Fruit fly (Drosophila melanogaster) whole organism, embryonic: ENCODE measurements around the gene Tsp29Fb.
A peak's percentile ranks its signal among the peaks of the same experiment; 100 is the strongest.

Experiments
- B-H1 ChIP-seq: fragments of 200-800 bp; sonication (Bioruptor generic); IDR thresholded peaks from 3 replicates; pipeline ENCODE4 v1.3.6; 2022; ENCODE audit warnings: missing biosample characterization, missing genetic modification characterization
- Bdp1 ChIP-seq: fragments of 200-800 bp; sonication (Bioruptor generic); optimal IDR thresholded peaks from 3 replicates; lab custom pipeline; 2016; ENCODE audit warnings: missing biosample characterization, missing genetic modification characterization
- Bgb ChIP-seq: fragments of 200-800 bp; sonication (Bioruptor generic); IDR thresholded peaks from 2 replicates; pipeline ENCODE4 v1.3.6; 2022; ENCODE audit warnings: missing biosample characterization, missing genetic modification characterization; ENCODE audit not compliant: partially characterized antibody
- CG12071 ChIP-seq: fragments of 200-800 bp; sonication (Bioruptor generic); optimal IDR thresholded peaks from 3 replicates; lab custom pipeline; 2018; ENCODE audit warnings: missing biosample characterization, mild to moderate bottlenecking, missing genetic modification characterization
- CG1233 ChIP-seq: fragments of 200-800 bp; sonication (Bioruptor generic); optimal IDR thresholded peaks from 4 replicates; lab custom pipeline; 2018; ENCODE audit warnings: missing biosample characterization, mild to moderate bottlenecking, missing genetic modification characterization
- CG14667 ChIP-seq: fragments of 200-800 bp; sonication (Bioruptor generic); IDR thresholded peaks from 2 replicates; pipeline ENCODE4 v1.3.6; 2022; ENCODE audit warnings: missing biosample characterization, missing genetic modification characterization
- CG15479 ChIP-seq: fragments of 200-800 bp; sonication (Bioruptor generic); optimal IDR thresholded peaks from 3 replicates; lab custom pipeline; 2019; ENCODE audit warnings: missing biosample characterization, mild to moderate bottlenecking, missing genetic modification characterization, moderate library complexity
- CG17568 ChIP-seq: fragments of 200-800 bp; sonication (Bioruptor generic); optimal IDR thresholded peaks from 2 replicates; lab custom pipeline; 2018; ENCODE audit warnings: missing biosample characterization, mild to moderate bottlenecking, missing genetic modification characterization, moderate library complexity
- CG18619 ChIP-seq: fragments of 200-800 bp; sonication (Bioruptor generic); optimal IDR thresholded peaks from 3 replicates; lab custom pipeline; 2017; ENCODE audit warnings: missing biosample characterization, mild to moderate bottlenecking, missing genetic modification characterization
- CG2116 ChIP-seq: fragments of 200-800 bp; sonication (Bioruptor generic); optimal IDR thresholded peaks from 3 replicates; lab custom pipeline; 2018; ENCODE audit warnings: missing biosample characterization, mild to moderate bottlenecking, missing genetic modification characterization
- CG2199 ChIP-seq: fragments of 200-800 bp; sonication (Bioruptor generic); IDR thresholded peaks from 3 replicates; pipeline ENCODE4 v1.3.6; 2022; ENCODE audit warnings: missing biosample characterization, missing genetic modification characterization
- CG2678 ChIP-seq: fragments of 200-800 bp; sonication (Bioruptor generic); optimal IDR thresholded peaks from 3 replicates; lab custom pipeline; 2019; ENCODE audit warnings: missing biosample characterization, mild to moderate bottlenecking, missing genetic modification characterization, moderate library complexity
- CG34376 ChIP-seq: fragments of 200-800 bp; sonication (Bioruptor generic); optimal IDR thresholded peaks from 2 replicates; lab custom pipeline; 2018; ENCODE audit warnings: missing biosample characterization, mild to moderate bottlenecking, missing genetic modification characterization
- CG4360 ChIP-seq: fragments of 200-800 bp; sonication (Bioruptor generic); IDR thresholded peaks from 2 replicates; pipeline ENCODE4 v1.3.6; 2022; ENCODE audit warnings: missing biosample characterization, missing genetic modification characterization
- CG43689 ChIP-seq: fragments of 200-800 bp; sonication (Bioruptor generic); IDR thresholded peaks from 2 replicates; pipeline ENCODE4 v1.3.6; 2022; ENCODE audit warnings: missing biosample characterization, missing genetic modification characterization
- CG4617 ChIP-seq: fragments of 200-800 bp; sonication (Bioruptor generic); optimal IDR thresholded peaks from 3 replicates; lab custom pipeline; 2016; ENCODE audit warnings: missing biosample characterization, missing genetic modification characterization, borderline replicate concordance
- CG6175 ChIP-seq: fragments of 200-800 bp; sonication (Bioruptor generic); IDR thresholded peaks from 3 replicates; pipeline ENCODE4 v1.3.6; 2022; ENCODE audit warnings: missing biosample characterization, missing genetic modification characterization
- CG7745 ChIP-seq: fragments of 200-800 bp; sonication (Bioruptor generic); optimal IDR thresholded peaks from 2 replicates; lab custom pipeline; 2018; ENCODE audit warnings: missing biosample characterization, mild to moderate bottlenecking, missing genetic modification characterization, moderate library complexity
- CG8944 ChIP-seq: fragments of 200-800 bp; sonication (Bioruptor generic); optimal IDR thresholded peaks from 3 replicates; lab custom pipeline; 2016; ENCODE audit warnings: missing biosample characterization, missing genetic modification characterization
- CG9609 ChIP-seq: fragments of 200-800 bp; sonication (Bioruptor generic); optimal IDR thresholded peaks from 3 replicates; lab custom pipeline; 2016; ENCODE audit warnings: missing biosample characterization, missing genetic modification characterization
- CG9817 ChIP-seq: fragments of 200-800 bp; sonication (Bioruptor generic); optimal IDR thresholded peaks from 2 replicates; lab custom pipeline; 2018; ENCODE audit warnings: missing biosample characterization, mild to moderate bottlenecking, missing genetic modification characterization, moderate library complexity
- Hand ChIP-seq: fragments of 200-800 bp; sonication (Bioruptor generic); optimal IDR thresholded peaks from 2 replicates; lab custom pipeline; 2017; ENCODE audit warnings: mild to moderate bottlenecking, missing biosample characterization, missing genetic modification reagents, missing genetic modification characterization
- HmgD ChIP-seq: fragments of 200-800 bp; sonication (Bioruptor generic); optimal IDR thresholded peaks from 3 replicates; lab custom pipeline; 2016; ENCODE audit warnings: missing biosample characterization, missing genetic modification characterization
- MTF-1 ChIP-seq: fragments of 200-800 bp; sonication (Bioruptor generic); optimal IDR thresholded peaks from 2 replicates; lab custom pipeline; 2018; ENCODE audit warnings: missing biosample characterization, mild to moderate bottlenecking, missing genetic modification characterization, borderline replicate concordance
- Meics ChIP-seq: fragments of 200-800 bp; sonication (Bioruptor generic); optimal IDR thresholded peaks from 2 replicates; lab custom pipeline; 2017; ENCODE audit warnings: missing biosample characterization, mild to moderate bottlenecking, missing genetic modification characterization
- NK7.1 ChIP-seq: fragments of 200-800 bp; sonication (Bioruptor generic); optimal IDR thresholded peaks from 3 replicates; lab custom pipeline; 2016; ENCODE audit warnings: missing biosample characterization, missing genetic modification characterization
- Sin3A ChIP-seq: fragments of >200 bp; optimal IDR thresholded peaks from 2 replicates; lab custom pipeline; 2018
- Spps ChIP-seq: fragments of 200-800 bp; sonication (Bioruptor generic); optimal IDR thresholded peaks from 2 replicates; lab custom pipeline; 2018; ENCODE audit warnings: missing biosample characterization, mild to moderate bottlenecking, missing genetic modification characterization
- Vsx1 ChIP-seq: fragments of 200-800 bp; sonication (Bioruptor generic); optimal IDR thresholded peaks from 2 replicates; lab custom pipeline; 2017; ENCODE audit warnings: missing biosample characterization, mild to moderate bottlenecking, missing genetic modification characterization, missing genetic modification reagents
- YL-1 ChIP-seq: fragments of 200-800 bp; sonication (Bioruptor generic); optimal IDR thresholded peaks from 3 replicates; lab custom pipeline; 2017; ENCODE audit warnings: missing biosample characterization, mild to moderate bottlenecking, missing genetic modification characterization
- ash1 ChIP-seq: fragments of 200-800 bp; sonication (Bioruptor generic); optimal IDR thresholded peaks from 2 replicates; lab custom pipeline; 2018; ENCODE audit warnings: missing biosample characterization, mild to moderate bottlenecking, missing genetic modification characterization
- bigmax ChIP-seq: fragments of 200-800 bp; sonication (Bioruptor generic); optimal IDR thresholded peaks from 2 replicates; lab custom pipeline; 2018; ENCODE audit warnings: missing biosample characterization, mild to moderate bottlenecking, missing genetic modification characterization
- br ChIP-seq: fragments of >200 bp; optimal IDR thresholded peaks from 2 replicates; lab custom pipeline; 2017
- chm ChIP-seq: fragments of 200-800 bp; sonication (Bioruptor generic); IDR thresholded peaks from 2 replicates; pipeline ENCODE4 v1.3.6; 2022; ENCODE audit warnings: missing biosample characterization, missing genetic modification characterization
- ci ChIP-seq: fragments of 200-800 bp; sonication (Bioruptor generic); IDR thresholded peaks from 3 replicates; pipeline ENCODE4 v1.3.6; 2022; ENCODE audit warnings: missing biosample characterization, missing genetic modification characterization
- dpn ChIP-seq, 2 experiments: fragments of 200-800 bp; sonication (Bioruptor generic); optimal IDR thresholded peaks; 3 replicates each; lab custom pipeline; 2016; ENCODE audit warnings: missing biosample characterization in 2 of 2, missing genetic modification characterization in 2 of 2
- fru ChIP-seq: fragments of >200 bp; optimal IDR thresholded peaks from 2 replicates; lab custom pipeline; 2017
- gfzf ChIP-seq: fragments of 200-800 bp; sonication (Bioruptor generic); optimal IDR thresholded peaks from 2 replicates; lab custom pipeline; 2016; ENCODE audit warnings: missing biosample characterization, mild to moderate bottlenecking, missing genetic modification characterization, moderate library complexity
- hb ChIP-seq: fragments of 200-800 bp; sonication (Bioruptor generic); IDR thresholded peaks from 3 replicates; pipeline ENCODE4 v1.3.6; 2022; ENCODE audit warnings: missing biosample characterization, missing genetic modification characterization; ENCODE audit not compliant: partially characterized antibody
- jumu ChIP-seq: fragments of 200-800 bp; sonication (Bioruptor generic); optimal IDR thresholded peaks from 3 replicates; lab custom pipeline; 2016; ENCODE audit warnings: missing biosample characterization, missing genetic modification characterization
- lab ChIP-seq: fragments of 200-800 bp; sonication (Bioruptor generic); optimal IDR thresholded peaks from 3 replicates; lab custom pipeline; 2017; ENCODE audit warnings: missing biosample characterization, missing genetic modification characterization, mild to moderate bottlenecking, moderate library complexity, missing genetic modification reagents
- lbe ChIP-seq: fragments of 200-800 bp; sonication (Bioruptor generic); optimal IDR thresholded peaks from 2 replicates; lab custom pipeline; 2016; ENCODE audit warnings: missing biosample characterization, mild to moderate bottlenecking, missing genetic modification characterization
- onecut ChIP-seq: fragments of 200-800 bp; sonication (Bioruptor generic); IDR thresholded peaks from 2 replicates; pipeline ENCODE4 v1.3.6; 2022; ENCODE audit warnings: missing biosample characterization, missing genetic modification characterization
- pfk ChIP-seq: fragments of 200-800 bp; sonication (Bioruptor generic); optimal IDR thresholded peaks from 2 replicates; lab custom pipeline; 2018; ENCODE audit warnings: missing biosample characterization, mild to moderate bottlenecking, missing genetic modification characterization, moderate library complexity
- pros ChIP-seq: fragments of 200-800 bp; sonication (Bioruptor generic); optimal IDR thresholded peaks from 3 replicates; lab custom pipeline; 2019; ENCODE audit warnings: missing biosample characterization, mild to moderate bottlenecking, missing genetic modification characterization, moderate library complexity
- pzg ChIP-seq: fragments of 200-800 bp; sonication (Bioruptor generic); optimal IDR thresholded peaks from 3 replicates; lab custom pipeline; 2018; ENCODE audit warnings: missing biosample characterization, mild to moderate bottlenecking, missing genetic modification characterization, moderate library complexity
- ro ChIP-seq: fragments of 200-800 bp; sonication (Bioruptor generic); IDR thresholded peaks from 2 replicates; pipeline ENCODE4 v1.3.6; 2022; ENCODE audit warnings: missing biosample characterization, missing genetic modification characterization
- sens-2 ChIP-seq: fragments of 200-800 bp; sonication (Bioruptor generic); IDR thresholded peaks from 2 replicates; pipeline ENCODE4 v1.3.6; 2022; ENCODE audit warnings: missing biosample characterization, missing genetic modification characterization
- slou ChIP-seq: fragments of 200-800 bp; sonication (Bioruptor generic); optimal IDR thresholded peaks from 3 replicates; lab custom pipeline; 2016; ENCODE audit warnings: missing biosample characterization, missing genetic modification characterization
- ttk ChIP-seq: fragments of 200-800 bp; sonication (Bioruptor generic); IDR thresholded peaks from 2 replicates; pipeline ENCODE4 v2.1.2; 2022; ENCODE audit warnings: missing biosample characterization, missing genetic modification characterization
- usp ChIP-seq: fragments of >200 bp; optimal IDR thresholded peaks from 2 replicates; lab custom pipeline; 2017; ENCODE audit warnings: missing biosample characterization, missing genetic modification characterization
- vvl ChIP-seq: fragments of 200-800 bp; sonication (Bioruptor generic); IDR thresholded peaks from 2 replicates; pipeline ENCODE4 v1.3.6; 2022; ENCODE audit warnings: missing biosample characterization, missing genetic modification characterization

Gene Tsp29Fb

DNA sequence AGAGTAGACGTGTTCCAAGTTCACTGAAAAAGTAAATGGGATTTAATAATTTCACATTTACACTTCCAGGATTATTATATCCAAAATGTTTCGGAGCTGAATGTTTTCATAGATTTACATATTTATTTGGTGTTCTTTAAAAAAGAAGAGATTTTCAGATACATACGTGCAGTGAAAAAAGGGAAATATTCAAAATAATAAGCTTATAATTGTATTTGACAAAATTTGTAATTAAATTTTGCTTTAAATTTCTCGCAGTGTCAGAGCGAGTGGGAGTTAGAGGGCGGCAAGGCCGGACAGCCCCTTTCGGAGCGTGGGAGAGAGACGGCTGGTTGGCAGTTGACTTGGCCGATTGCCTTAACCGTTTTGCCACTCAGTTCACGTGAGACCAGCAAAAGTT is at the start of gene Tsp29Fb (continued):
- peak; percentile 8 for TF ChIP-seq jumu
- peak; percentile 40 for TF ChIP-seq lbe (GFP tag; lab: Kevin White, UChicago)
- no peak for TF ChIP-seq HmgD (GFP tag; lab: Kevin White, UChicago)
- peak; percentile 38 for TF ChIP-seq CG17568 (GFP tag; lab: Kevin White, UChicago)
- TF ChIP-seq Bdp1 (GFP tag; lab: Kevin White, UChicago): peak; percentile 14
- TF ChIP-seq Sin3A (lab: Kevin White, UChicago): no peak
- TF ChIP-seq CG2116: peak; percentile 26
- TF ChIP-seq B-H1 (GFP tag; lab: Robert Waterston, UW): peak; percentile 39; the same call in 1 of the 3 replicates
- no peak for TF ChIP-seq CG15479 (GFP tag; lab: Kevin White, UChicago)
- TF ChIP-seq CG34376 (GFP tag; lab: Kevin White, UChicago): no peak
- no peak for TF ChIP-seq CG43689 (GFP tag; lab: Robert Waterston, UW)
- no peak for TF ChIP-seq NK7.1 (GFP tag; lab: Kevin White, UChicago)
- no peak for TF ChIP-seq ro (GFP tag; lab: Robert Waterston, UW)
- peak; percentile 75 for TF ChIP-seq Hand (GFP tag; lab: Kevin White, UChicago)
- peak; percentile 90 for TF ChIP-seq lab (GFP tag; lab: Kevin White, UChicago)
- TF ChIP-seq CG8944 (GFP tag; lab: Kevin White, UChicago): peak; percentile 34
- TF ChIP-seq chm: no peak
- TF ChIP-seq ci: peak; percentile 55; the same call in 2 of the 3 replicates
- TF ChIP-seq CG12071 (GFP tag; lab: Kevin White, UChicago): peak; percentile 56
- no peak for TF ChIP-seq hb (GFP tag; lab: Robert Waterston, UW)
- no peak for TF ChIP-seq gfzf
- no peak for TF ChIP-seq CG7745 (tag; lab: Kevin White, UChicago)
- peak; percentile 77 for TF ChIP-seq CG9817 (tag; lab: Kevin White, UChicago)
- TF ChIP-seq pfk: no peak
- no peak for TF ChIP-seq Vsx1
- TF ChIP-seq usp (GFP tag; lab: Kevin White, UChicago): no peak
- no peak for TF ChIP-seq sens-2 (GFP tag; lab: Robert Waterston, UW)
- TF ChIP-seq CG1233 (GFP tag; lab: Kevin White, UChicago): peak; percentile 66
- peak; percentile 0 for TF ChIP-seq CG4617 (GFP tag; lab: Kevin White, UChicago)
- peak; percentile 12 for TF ChIP-seq CG9609 (GFP tag; lab: Kevin White, UChicago)
- TF ChIP-seq CG6175 (GFP tag; lab: Robert Waterston, UW): no peak
- no peak for TF ChIP-seq slou
- no peak for TF ChIP-seq YL-1 (GFP tag; lab: Kevin White, UChicago)
- TF ChIP-seq bigmax (GFP tag; lab: Kevin White, UChicago): no peak
- no peak for TF ChIP-seq MTF-1 (GFP tag; lab: Kevin White, UChicago)
- no peak for TF ChIP-seq pros
- TF ChIP-seq vvl (GFP tag; lab: Robert Waterston, UW): peak; percentile 65
- TF ChIP-seq onecut (GFP tag; lab: Robert Waterston, UW): peak; percentile 31
- no peak for TF ChIP-seq fru (lab: Kevin White, UChicago)
- TF ChIP-seq CG18619: peak; percentile 69
- no peak for TF ChIP-seq Spps
- no peak for TF ChIP-seq CG2199 (GFP tag; lab: Robert Waterston, UW)
- peak; percentile 51 for TF ChIP-seq ttk
- TF ChIP-seq CG2678 (tag; lab: Kevin White, UChicago): peak; percentile 92
- TF ChIP-seq pzg (GFP tag; lab: Kevin White, UChicago): no peak
- TF ChIP-seq dpn (GFP tag; optimal IDR thresholded peaks at IDR 0.05; lab: Kevin White, UChicago): peak; percentile 45 to 65
- TF ChIP-seq CG4360 (GFP tag; lab: Robert Waterston, UW): no peak
- no peak for TF ChIP-seq ash1
- peak; percentile 87 for TF ChIP-seq Meics (GFP tag; lab: Kevin White, UChicago)
- no peak for TF ChIP-seq br
- no peak for TF ChIP-seq Bgb (GFP tag; lab: Robert Waterston, UW)
- TF ChIP-seq CG14667 (GFP tag; lab: Robert Waterston, UW): peak; percentile 49; the same call in 1 of the 2 replicates
